Fruit fly (Drosophila melanogaster) whole organism, embryonic: ENCODE data around the gene CG17777.
A peak's percentile ranks its signal among the peaks of the same experiment; 100 is the strongest.

Source experiments
- Ada2b ChIP-seq: fragments of 200-800 bp; sonication (Bioruptor generic); IDR thresholded peaks from 2 replicates; pipeline ENCODE4 v1.3.6; 2022; ENCODE audit warnings: missing biosample characterization, missing genetic modification characterization
- CG10147 ChIP-seq: fragments of 200-800 bp; sonication (Bioruptor generic); optimal IDR thresholded peaks from 2 replicates; lab custom pipeline; 2019; ENCODE audit warnings: missing biosample characterization, mild to moderate bottlenecking, missing genetic modification characterization, moderate library complexity
- CG10462 ChIP-seq: fragments of 200-800 bp; sonication (Bioruptor generic); optimal IDR thresholded peaks from 2 replicates; lab custom pipeline; 2016; ENCODE audit warnings: missing biosample characterization, missing genetic modification characterization
- CG11398 ChIP-seq: fragments of 200-800 bp; sonication (Bioruptor generic); optimal IDR thresholded peaks from 2 replicates; lab custom pipeline; 2016; ENCODE audit warnings: missing biosample characterization, missing genetic modification characterization
- CG11696 ChIP-seq: fragments of 200-800 bp; sonication (Bioruptor generic); IDR thresholded peaks from 2 replicates; pipeline ENCODE4 v1.3.6; 2022; ENCODE audit warnings: missing biosample characterization, missing genetic modification characterization
- CG12071 ChIP-seq: fragments of 200-800 bp; sonication (Bioruptor generic); optimal IDR thresholded peaks from 3 replicates; lab custom pipeline; 2018; ENCODE audit warnings: missing biosample characterization, mild to moderate bottlenecking, missing genetic modification characterization
- CG1233 ChIP-seq: fragments of 200-800 bp; sonication (Bioruptor generic); optimal IDR thresholded peaks from 4 replicates; lab custom pipeline; 2018; ENCODE audit warnings: missing biosample characterization, mild to moderate bottlenecking, missing genetic modification characterization
- CG14014 ChIP-seq: fragments of 200-800 bp; sonication (Bioruptor generic); IDR thresholded peaks from 2 replicates; pipeline ENCODE4 v1.3.6; 2022; ENCODE audit warnings: missing biosample characterization, missing genetic modification characterization
- CG14710 ChIP-seq: fragments of 200-800 bp; sonication (Bioruptor generic); optimal IDR thresholded peaks from 3 replicates; lab custom pipeline; 2019; ENCODE audit warnings: missing biosample characterization, mild to moderate bottlenecking, missing genetic modification characterization, moderate library complexity
- CG15011 ChIP-seq: fragments of 200-800 bp; sonication (Bioruptor generic); optimal IDR thresholded peaks from 3 replicates; lab custom pipeline; 2018; ENCODE audit warnings: missing biosample characterization, mild to moderate bottlenecking, missing genetic modification characterization
- CG2678 ChIP-seq: fragments of 200-800 bp; sonication (Bioruptor generic); optimal IDR thresholded peaks from 3 replicates; lab custom pipeline; 2019; ENCODE audit warnings: missing biosample characterization, mild to moderate bottlenecking, missing genetic modification characterization, moderate library complexity
- CG2889 ChIP-seq: fragments of 200-800 bp; sonication (Bioruptor generic); IDR thresholded peaks from 3 replicates; pipeline ENCODE4 v1.3.6; 2022; ENCODE audit warnings: missing biosample characterization, missing genetic modification characterization
- CG3281 ChIP-seq: fragments of 200-800 bp; sonication (Bioruptor generic); optimal IDR thresholded peaks from 3 replicates; lab custom pipeline; 2017; ENCODE audit warnings: missing biosample characterization, mild to moderate bottlenecking, missing genetic modification characterization
- CG33557 ChIP-seq: fragments of 200-800 bp; sonication (Bioruptor generic); optimal IDR thresholded peaks from 2 replicates; lab custom pipeline; 2019; ENCODE audit warnings: missing biosample characterization, mild to moderate bottlenecking, missing genetic modification characterization, moderate library complexity
- CG42726 ChIP-seq: fragments of 200-800 bp; sonication (Bioruptor generic); IDR thresholded peaks from 2 replicates; pipeline ENCODE4 v1.3.6; 2022; ENCODE audit warnings: missing biosample characterization, missing genetic modification characterization; ENCODE audit not compliant: partially characterized antibody
- CG4360 ChIP-seq: fragments of 200-800 bp; sonication (Bioruptor generic); IDR thresholded peaks from 2 replicates; pipeline ENCODE4 v1.3.6; 2022; ENCODE audit warnings: missing biosample characterization, missing genetic modification characterization
- CG6689 ChIP-seq: fragments of 200-800 bp; sonication (Bioruptor generic); IDR thresholded peaks from 2 replicates; pipeline ENCODE4 v1.3.6; 2022; ENCODE audit warnings: missing biosample characterization, missing genetic modification characterization
- CG6813 ChIP-seq: fragments of 200-800 bp; sonication (Bioruptor generic); optimal IDR thresholded peaks from 2 replicates; lab custom pipeline; 2017; ENCODE audit warnings: missing biosample characterization, missing genetic modification characterization, mild to moderate bottlenecking, moderate library complexity, missing genetic modification reagents
- CG7271 ChIP-seq: fragments of 200-800 bp; sonication (Bioruptor generic); optimal IDR thresholded peaks from 2 replicates; lab custom pipeline; 2018; ENCODE audit warnings: missing biosample characterization, mild to moderate bottlenecking, missing genetic modification characterization, moderate library complexity
- CG7839 ChIP-seq: fragments of 200-800 bp; sonication (Bioruptor generic); optimal IDR thresholded peaks from 3 replicates; lab custom pipeline; 2018; ENCODE audit warnings: missing biosample characterization, mild to moderate bottlenecking, missing genetic modification characterization, moderate library complexity
- CG8089 ChIP-seq: fragments of 200-800 bp; sonication (Bioruptor generic); optimal IDR thresholded peaks from 3 replicates; lab custom pipeline; 2016; ENCODE audit warnings: missing biosample characterization, missing genetic modification characterization
- CG8290 ChIP-seq, 3 experiments: fragments of 200-800 bp; sonication (Bioruptor generic); optimal IDR thresholded peaks; 2 replicates each; lab custom pipeline; 2016 to 2019; ENCODE audit warnings: missing biosample characterization in 3 of 3, missing genetic modification characterization in 3 of 3, mild to moderate bottlenecking in 2 of 3, moderate library complexity in 1 of 3
- CG8944 ChIP-seq: fragments of 200-800 bp; sonication (Bioruptor generic); optimal IDR thresholded peaks from 3 replicates; lab custom pipeline; 2016; ENCODE audit warnings: missing biosample characterization, missing genetic modification characterization
- CG9609 ChIP-seq: fragments of 200-800 bp; sonication (Bioruptor generic); optimal IDR thresholded peaks from 3 replicates; lab custom pipeline; 2016; ENCODE audit warnings: missing biosample characterization, missing genetic modification characterization
- CG9932 ChIP-seq: fragments of 200-800 bp; sonication (Bioruptor generic); IDR thresholded peaks from 2 replicates; pipeline ENCODE4 v1.3.6; 2022; ENCODE audit warnings: missing biosample characterization, missing genetic modification characterization
- Dll ChIP-seq: fragments of 200-800 bp; sonication (Bioruptor generic); IDR thresholded peaks from 4 replicates; pipeline ENCODE4 v1.3.6; 2022; ENCODE audit warnings: missing biosample characterization, missing genetic modification characterization; ENCODE audit not compliant: partially characterized antibody
- GATAe ChIP-seq: fragments of 200-800 bp; sonication (Bioruptor generic); conservative IDR thresholded peaks from 2 replicates; pipeline ENCODE4 v1.3.6; 2022; ENCODE audit warnings: missing biosample characterization, missing genetic modification characterization
- Hand ChIP-seq: fragments of 200-800 bp; sonication (Bioruptor generic); optimal IDR thresholded peaks from 2 replicates; lab custom pipeline; 2017; ENCODE audit warnings: mild to moderate bottlenecking, missing biosample characterization, missing genetic modification reagents, missing genetic modification characterization
- Hmr ChIP-seq: fragments of 200-800 bp; sonication (Bioruptor generic); optimal IDR thresholded peaks from 3 replicates; lab custom pipeline; 2017; ENCODE audit warnings: mild to moderate bottlenecking, missing biosample characterization, missing genetic modification reagents, missing genetic modification characterization
- NC2α ChIP-seq: fragments of 200-800 bp; sonication (Bioruptor generic); optimal IDR thresholded peaks from 2 replicates; lab custom pipeline; 2016; ENCODE audit warnings: missing biosample characterization, missing genetic modification characterization
- NC2β ChIP-seq: fragments of 200-800 bp; sonication (Bioruptor generic); optimal IDR thresholded peaks from 2 replicates; lab custom pipeline; 2016; ENCODE audit warnings: missing biosample characterization, missing genetic modification characterization
- Ptx1 ChIP-seq: fragments of 200-800 bp; sonication (Bioruptor generic); IDR thresholded peaks from 2 replicates; pipeline ENCODE4 v1.3.6; 2022; ENCODE audit warnings: missing biosample characterization, missing genetic modification characterization
- Rfx ChIP-seq: fragments of 200-800 bp; sonication (Bioruptor generic); IDR thresholded peaks from 2 replicates; pipeline ENCODE4 v1.3.6; 2022; ENCODE audit warnings: missing biosample characterization, missing genetic modification characterization
- Usf ChIP-seq: fragments of 200-800 bp; sonication (Bioruptor generic); optimal IDR thresholded peaks from 2 replicates; lab custom pipeline; 2017; ENCODE audit warnings: missing genotype, missing biosample characterization, missing genetic modification characterization
- cas ChIP-seq: fragments of 200-800 bp; sonication (Bioruptor generic); IDR thresholded peaks from 2 replicates; pipeline ENCODE4 v1.3.6; 2022; ENCODE audit warnings: missing biosample characterization, missing genetic modification characterization
- chinmo ChIP-seq: fragments of 200-800 bp; sonication (Bioruptor generic); IDR thresholded peaks from 4 replicates; pipeline ENCODE4 v1.3.6; 2022; ENCODE audit warnings: missing biosample characterization, missing genetic modification characterization; ENCODE audit not compliant: partially characterized antibody
- corto ChIP-seq: fragments of 200-800 bp; sonication (Bioruptor generic); optimal IDR thresholded peaks from 2 replicates; lab custom pipeline; 2016; ENCODE audit warnings: missing biosample characterization, mild to moderate bottlenecking, missing genetic modification characterization, moderate library complexity
- cwo ChIP-seq: fragments of 200-800 bp; sonication (Bioruptor generic); optimal IDR thresholded peaks from 3 replicates; lab custom pipeline; 2017; ENCODE audit warnings: missing biosample characterization, missing genetic modification characterization, mild to moderate bottlenecking, moderate library complexity, missing genetic modification reagents
- ftz-f1 ChIP-seq: fragments of 200-800 bp; sonication (Bioruptor generic); optimal IDR thresholded peaks from 2 replicates; lab custom pipeline; 2016; ENCODE audit warnings: missing biosample characterization, missing genetic modification characterization
- gcm ChIP-seq: fragments of 200-800 bp; sonication (Bioruptor generic); optimal IDR thresholded peaks from 2 replicates; lab custom pipeline; 2019; ENCODE audit warnings: missing biosample characterization, mild to moderate bottlenecking, missing genetic modification characterization, moderate library complexity
- gem ChIP-seq: fragments of 200-800 bp; sonication (Bioruptor generic); optimal IDR thresholded peaks from 2 replicates; lab custom pipeline; 2019; ENCODE audit warnings: missing biosample characterization, mild to moderate bottlenecking, missing genetic modification characterization, moderate library complexity
- gfzf ChIP-seq: fragments of 200-800 bp; sonication (Bioruptor generic); optimal IDR thresholded peaks from 2 replicates; lab custom pipeline; 2016; ENCODE audit warnings: missing biosample characterization, mild to moderate bottlenecking, missing genetic modification characterization, moderate library complexity
- grn ChIP-seq: fragments of 200-800 bp; sonication (Bioruptor generic); optimal IDR thresholded peaks from 3 replicates; lab custom pipeline; 2017; ENCODE audit warnings: missing biosample characterization, missing genetic modification characterization
- insv ChIP-seq, 2 experiments: fragments of 200-800 bp; sonication (Bioruptor generic); optimal IDR thresholded peaks; 3 replicates each; lab custom pipeline; 2016 to 2018; ENCODE audit warnings: missing biosample characterization in 2 of 2, missing genetic modification characterization in 2 of 2
- lbe ChIP-seq: fragments of 200-800 bp; sonication (Bioruptor generic); optimal IDR thresholded peaks from 2 replicates; lab custom pipeline; 2016; ENCODE audit warnings: missing biosample characterization, mild to moderate bottlenecking, missing genetic modification characterization
- prd ChIP-seq, 3 experiments: fragments of >200 bp in 2 of 3; fragments of 200-800 bp in 1 of 3; sonication (Bioruptor generic) in 1 of 3; optimal IDR thresholded peaks in 2 of 3; IDR thresholded peaks in 1 of 3; 2 replicates in 2 of 3; 3 replicates in 1 of 3; pipeline versions ENCODE4 v1.3.6 to Lab custom; 2017 to 2022; ENCODE audit warnings: missing biosample characterization in 1 of 3, missing genetic modification characterization in 1 of 3
- sug ChIP-seq: fragments of 200-800 bp; optimal IDR thresholded peaks from 2 replicates; lab custom pipeline; 2019; ENCODE audit warnings: missing biosample characterization, mild to moderate bottlenecking, missing genetic modification characterization, moderate library complexity
- unc-4 ChIP-seq: fragments of 200-800 bp; sonication (Bioruptor generic); IDR thresholded peaks from 2 replicates; pipeline ENCODE4 v1.3.6; 2022; ENCODE audit warnings: missing biosample characterization, missing genetic modification characterization; ENCODE audit not compliant: partially characterized antibody
- vfl ChIP-seq: fragments of 200-800 bp; sonication (Bioruptor generic); optimal IDR thresholded peaks from 2 replicates; lab custom pipeline; 2016; ENCODE audit warnings: missing biosample characterization, missing genetic modification characterization

CG17777 gene

DNA sequence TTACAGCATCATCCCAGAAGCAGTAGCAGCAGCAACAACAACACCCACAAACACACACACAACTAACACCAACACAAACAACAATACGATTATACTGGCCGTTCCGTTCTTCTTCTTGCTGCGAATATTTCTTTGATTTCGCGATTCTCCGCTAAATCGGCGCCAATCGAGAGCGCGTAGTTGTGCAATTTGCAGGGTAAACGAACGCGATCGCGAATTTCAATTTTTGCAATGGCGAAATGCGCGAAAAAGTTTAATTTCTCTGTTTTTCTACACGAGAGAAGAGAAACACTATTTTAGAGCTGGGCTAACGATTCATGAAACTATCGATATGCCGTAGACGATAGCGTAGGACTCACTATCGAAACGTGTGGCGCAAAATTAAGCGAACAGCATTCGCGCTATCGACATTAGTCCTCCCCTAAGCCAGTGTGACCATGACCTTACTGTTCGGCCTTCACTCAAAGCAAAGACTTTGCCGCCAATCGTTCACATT is 27.9 kb upstream of the CG17777 start, which contains the start of gene wapl (continued):
- TF ChIP-seq insv (GFP tag; optimal IDR thresholded peaks at IDR 0.05; lab: Kevin White, UChicago): no peak
- no peak for TF ChIP-seq CG8944 (GFP tag; lab: Kevin White, UChicago)
- TF ChIP-seq lbe (GFP tag; lab: Kevin White, UChicago): no peak
- peak; percentile 94 for TF ChIP-seq Dll
- TF ChIP-seq CG9609 (GFP tag; lab: Kevin White, UChicago): peak; percentile 0
- no peak for TF ChIP-seq gem (tag; lab: Kevin White, UChicago)
- no peak for TF ChIP-seq Usf (GFP tag; lab: Kevin White, UChicago)
- TF ChIP-seq CG9932: peak; percentile 76
- no peak for TF ChIP-seq CG11398
- TF ChIP-seq CG4360 (GFP tag; lab: Robert Waterston, UW): peak; percentile 76
- peak; percentile 26 for TF ChIP-seq vfl (GFP tag; lab: Kevin White, UChicago)
- TF ChIP-seq NC2β (GFP tag; lab: Kevin White, UChicago): peak; percentile 33
- peak; percentile 94 for TF ChIP-seq CG42726
- TF ChIP-seq CG6689 (GFP tag; lab: Robert Waterston, UW): no peak
- no peak for TF ChIP-seq Ada2b (GFP tag; lab: Robert Waterston, UW)
- TF ChIP-seq chinmo (GFP tag; lab: Robert Waterston, UW): peak; percentile 95

DNA sequence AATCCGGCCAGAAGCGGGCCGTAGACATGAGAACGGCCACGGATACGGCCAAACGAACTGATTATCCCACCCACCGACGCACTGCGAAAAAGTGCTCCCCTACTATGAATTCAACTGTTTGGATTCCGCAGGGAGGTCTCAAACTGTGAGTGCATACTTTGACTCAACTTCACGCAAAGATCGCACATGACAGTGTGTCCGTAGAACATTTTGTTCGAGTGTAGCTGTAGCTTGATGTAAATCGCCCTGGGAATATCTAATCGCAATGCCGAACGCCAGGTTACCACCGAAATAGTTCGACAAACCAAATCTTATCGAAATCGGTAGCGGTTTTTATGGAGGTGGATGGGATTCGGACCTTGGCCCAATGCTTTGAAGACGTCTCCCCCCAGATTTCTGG is 25.6 kb upstream of the CG17777 start:
- TF ChIP-seq CG3281 (GFP tag; lab: Kevin White, UChicago) (peak; percentile 16), CG8089 (GFP tag; lab: Kevin White, UChicago) (no peak), CG10462 (GFP tag; lab: Kevin White, UChicago) (no peak), CG14710 (no peak), Rfx (GFP tag; lab: Robert Waterston, UW) (peak; percentile 68), CG7839 (tag; lab: Kevin White, UChicago) (peak; percentile 18), CG11696 (GFP tag; lab: Robert Waterston, UW) (no peak), CG6813 (GFP tag; lab: Kevin White, UChicago) (peak; percentile 9), corto (no peak), CG2889 (GFP tag; lab: Robert Waterston, UW) (no peak), Ptx1 (GFP tag; lab: Robert Waterston, UW) (no peak), Hand (GFP tag; lab: Kevin White, UChicago) (peak; percentile 30), prd (optimal IDR thresholded peaks at IDR 0.05; lab: Kevin White, UChicago) (no peak), prd (GFP tag; IDR thresholded peaks at IDR 0.05; lab: Robert Waterston, UW) (0 out of 3 replicates have a peak, but pooled peaks have one; percentile 7), CG12071 (GFP tag; lab: Kevin White, UChicago) (no peak), GATAe (peak; percentile 82), NC2α (GFP tag; lab: Kevin White, UChicago) (no peak), cas (GFP tag; lab: Robert Waterston, UW) (no peak), CG8290 (GFP tag; optimal IDR thresholded peaks at IDR 0.05; lab: Kevin White, UChicago) (no peak), CG8290 (tag; optimal IDR thresholded peaks at IDR 0.05; lab: Kevin White, UChicago) (peak in 1 of 2 experiments; percentile 71), CG33557 (GFP tag; lab: Kevin White, UChicago) (no peak), ftz-f1 (GFP tag; lab: Kevin White, UChicago) (no peak), gfzf (GFP tag; lab: Kevin White, UChicago) (no peak), CG14014 (GFP tag; lab: Robert Waterston, UW) (peak; percentile 30; the same call in 1 of the 2 replicates), CG2678 (peak; percentile 39), cwo (peak; percentile 55), CG15011 (GFP tag; lab: Kevin White, UChicago) (no peak), unc-4 (no peak), CG1233 (GFP tag; lab: Kevin White, UChicago) (no peak), grn (peak; percentile 85), gcm (GFP tag; lab: Kevin White, UChicago) (no peak), CG10147 (GFP tag; lab: Kevin White, UChicago) (no peak), sug (tag; lab: Kevin White, UChicago) (peak; percentile 82), CG7271 (tag; lab: Kevin White, UChicago) (no peak), Hmr (peak; percentile 44)
